Worm (Caenorhabditis elegans): ENCODE results near the gene C11E4.7.

C11E4.7 gene

ce11 chrX:9648098-9648574 lies 31.1 kb downstream of the C11E4.7 start, which contains the start of gene F34H10.4:
Gene F34H10.4, plus strand, starts transcription at chrX:9648524.
- TF ChIP-seq zip-4 (GFP tag; optimal IDR thresholded peaks at IDR 0.05): no peak
- TF ChIP-seq xbp-1 (tag; optimal IDR thresholded peaks at IDR 0.05): no peak
- TF ChIP-seq fos-1 (tag; optimal IDR thresholded peaks at IDR 0.05): no peak
- TF ChIP-seq efl-1 (optimal IDR thresholded peaks at IDR 0.05): no peak
- TF ChIP-seq efl-1 (GFP tag; optimal IDR thresholded peaks at IDR 0.05 in 1 of 2): peak in 1 of 2 experiments; percentile 60
- TF ChIP-seq nhr-11 (tag; optimal IDR thresholded peaks at IDR 0.05): no peak
- TF ChIP-seq efl-3 (GFP tag; optimal IDR thresholded peaks at IDR 0.05): no peak
- TF ChIP-seq lsy-2 (tag; optimal IDR thresholded peaks at IDR 0.05): no peak
- no peak for TF ChIP-seq nhr-20 (tag; optimal IDR thresholded peaks at IDR 0.05)
- no peak for TF ChIP-seq ceh-82 (tag; optimal IDR thresholded peaks at IDR 0.05)
- no peak for TF ChIP-seq unc-86 (tag; optimal IDR thresholded peaks at IDR 0.05)
- no peak for TF ChIP-seq pax-3 (tag; optimal IDR thresholded peaks at IDR 0.05)
- no peak for TF ChIP-seq nhr-76 (tag; optimal IDR thresholded peaks at IDR 0.05)
- TF ChIP-seq ztf-11 (tag; optimal IDR thresholded peaks at IDR 0.05): no peak
- TF ChIP-seq ces-1 (GFP tag; optimal IDR thresholded peaks at IDR 0.05): peak; percentile 26
- TF ChIP-seq fkh-10 (GFP tag; optimal IDR thresholded peaks at IDR 0.05): peak; percentile 70
- no peak for TF ChIP-seq C04F5.9 (tag; optimal IDR thresholded peaks at IDR 0.05)
- TF ChIP-seq blmp-1 (tag; optimal IDR thresholded peaks at IDR 0.05): no peak
- TF ChIP-seq lin-13 (GFP tag; optimal IDR thresholded peaks at IDR 0.05): no peak
- no peak for TF ChIP-seq pag-3 (tag; optimal IDR thresholded peaks at IDR 0.05; ENCODE audit: borderline replicate concordance, insufficient read depth)
- TF ChIP-seq dsc-1 (tag; optimal IDR thresholded peaks at IDR 0.05): no peak
- no peak for TF ChIP-seq unc-62 (GFP tag; optimal IDR thresholded peaks at IDR 0.05)
- no peak for TF ChIP-seq vab-15 (tag; optimal IDR thresholded peaks at IDR 0.05)
- no peak for TF ChIP-seq sptf-1 (tag; optimal IDR thresholded peaks at IDR 0.05)
- no peak for TF ChIP-seq ceh-88 (GFP tag; IDR thresholded peaks at IDR 0.05)
- no peak for TF ChIP-seq egl-13 (tag; optimal IDR thresholded peaks at IDR 0.05)
- no peak for TF ChIP-seq hlh-4 (tag; optimal IDR thresholded peaks at IDR 0.05)
- no peak for TF ChIP-seq lin-15B (tag; optimal IDR thresholded peaks at IDR 0.05)
- no peak for TF ChIP-seq ets-5 (GFP tag; IDR thresholded peaks at IDR 0.05)
- no peak for TF ChIP-seq unc-30 (tag; optimal IDR thresholded peaks at IDR 0.05)
- TF ChIP-seq lin-39 (tag; optimal IDR thresholded peaks at IDR 0.05): no peak
- no peak for TF ChIP-seq sup-37 (GFP tag; optimal IDR thresholded peaks at IDR 0.05)
- peak; percentile 51 for TF ChIP-seq lin-14 (GFP tag; optimal IDR thresholded peaks at IDR 0.05)
- no peak for TF ChIP-seq ama-1 (optimal IDR thresholded peaks at IDR 0.05)
- no peak for TF ChIP-seq aly-2 (tag; optimal IDR thresholded peaks at IDR 0.05)

- no peak for TF ChIP-seq skn-1 (tag; optimal IDR thresholded peaks at IDR 0.05)
Measured at ce11 chrX:9653016-9653415, 36.0 kb downstream of the C11E4.7 start, which contains the start of gene aex-2. Gene aex-2, minus strand, starts transcription at chrX:9653116.

ce11 chrX:9653478-9653877 lies 36.5 kb downstream of the C11E4.7 start:
- no peak for TF ChIP-seq C04F5.9 (tag; optimal IDR thresholded peaks at IDR 0.05)
- TF ChIP-seq nhr-28 (tag; optimal IDR thresholded peaks at IDR 0.05): no peak
- TF ChIP-seq vab-15 (tag; optimal IDR thresholded peaks at IDR 0.05): no peak
- TF ChIP-seq isw-1 (GFP tag; IDR thresholded peaks at IDR 0.05): no peak
- TF ChIP-seq hlh-4 (tag; optimal IDR thresholded peaks at IDR 0.05): no peak
- TF ChIP-seq fkh-10 (GFP tag; optimal IDR thresholded peaks at IDR 0.05): no peak
- peak; percentile 84 for TF ChIP-seq ceh-63 (GFP tag; optimal IDR thresholded peaks at IDR 0.05)
- TF ChIP-seq dsc-1 (tag; optimal IDR thresholded peaks at IDR 0.05): peak; percentile 81

ce11 chrX:9654232-9654631 lies 37.2 kb downstream of the C11E4.7 start:
- TF ChIP-seq fkh-4 (tag; optimal IDR thresholded peaks at IDR 0.05; ENCODE audit: borderline replicate concordance) (peak; percentile 53), dsc-1 (tag; optimal IDR thresholded peaks at IDR 0.05) (peak; percentile 98), ztf-4 (tag; optimal IDR thresholded peaks at IDR 0.05) (no peak)
